Worm (Caenorhabditis elegans) whole organism, young adult: Measurements from ENCODE around the gene rpac-19.

Experiments
- F22D6.2 ChIP-seq: sonication (generic microtip); optimal IDR thresholded peaks from 2 replicates; lab custom pipeline; 2016; ENCODE audit warnings: mild to moderate bottlenecking, missing genetic modification characterization, missing compliant biosample characterization
- F33H1.4 ChIP-seq: fragments of 200-800 bp; sonication (Bioruptor generic); IDR thresholded peaks from 2 replicates; pipeline ENCODE4 v1.3.6; 2022; ENCODE audit warnings: missing genetic modification reagents, missing genetic modification characterization, missing compliant biosample characterization
- F37B4.10 ChIP-seq: fragments of 200-800 bp; sonication (Bioruptor generic); IDR thresholded peaks from 2 replicates; pipeline ENCODE4 v1.3.6; 2022; ENCODE audit warnings: missing genetic modification characterization, missing compliant biosample characterization
- F55B11.4 ChIP-seq: sonication (generic microtip); optimal IDR thresholded peaks from 2 replicates; lab custom pipeline; 2016; ENCODE audit warnings: missing compliant biosample characterization, missing genetic modification characterization, borderline replicate concordance; ENCODE audit not compliant: insufficient read depth
- F57C9.4 ChIP-seq: sonication (generic microtip); optimal IDR thresholded peaks from 2 replicates; lab custom pipeline; 2017; ENCODE audit warnings: mild to moderate bottlenecking, missing genetic modification characterization, missing compliant biosample characterization
- K11D2.4 ChIP-seq: fragments of 200-800 bp; sonication (Bioruptor generic); IDR thresholded peaks from 2 replicates; pipeline ENCODE4 v1.3.6; 2022; ENCODE audit warnings: missing genetic modification reagents, missing genetic modification characterization, missing compliant biosample characterization
- K12H6.12 ChIP-seq: fragments of 200-800 bp; sonication (Bioruptor generic); optimal IDR thresholded peaks from 2 replicates; lab custom pipeline; 2018; ENCODE audit warnings: mild to moderate bottlenecking, missing genetic modification characterization, missing compliant biosample characterization
- Y67H2A.10 ChIP-seq: fragments of 200-800 bp; sonication (Bioruptor generic); conservative IDR thresholded peaks from 2 replicates; pipeline ENCODE4 v1.3.6; 2022; ENCODE audit warnings: missing genetic modification reagents, missing genetic modification characterization, missing compliant biosample characterization
- ZK185.1 ChIP-seq: sonication (generic microtip); optimal IDR thresholded peaks from 2 replicates; lab custom pipeline; 2016; ENCODE audit warnings: mild to moderate bottlenecking, missing genetic modification characterization, missing compliant biosample characterization; ENCODE audit not compliant: poor library complexity, severe bottlenecking
- akir-1 ChIP-seq: fragments of 200-800 bp; sonication (Bioruptor generic); optimal IDR thresholded peaks from 2 replicates; lab custom pipeline; 2018; ENCODE audit warnings: mild to moderate bottlenecking, missing genetic modification characterization, moderate library complexity, missing compliant biosample characterization
- athp-1 ChIP-seq: sonication (generic microtip); optimal IDR thresholded peaks from 2 replicates; lab custom pipeline; 2017; ENCODE audit warnings: mild to moderate bottlenecking, missing genetic modification characterization, missing compliant biosample characterization
- attf-5 ChIP-seq: fragments of 200-800 bp; sonication (Bioruptor generic); optimal IDR thresholded peaks from 2 replicates; lab custom pipeline; 2018; ENCODE audit warnings: mild to moderate bottlenecking, missing genetic modification characterization, missing compliant biosample characterization
- attf-6 ChIP-seq: fragments of 200-800 bp; sonication (Bioruptor generic); IDR thresholded peaks from 2 replicates; pipeline ENCODE4 v1.3.6; 2022; ENCODE audit warnings: missing genetic modification reagents, missing genetic modification characterization, missing compliant biosample characterization
- bed-1 ChIP-seq: fragments of 200-800 bp; sonication (Bioruptor generic); IDR thresholded peaks from 2 replicates; pipeline ENCODE4 v1.3.6; 2022; ENCODE audit warnings: missing genetic modification reagents, missing genetic modification characterization, missing compliant biosample characterization
- bed-2 ChIP-seq: fragments of 200-800 bp; sonication (Bioruptor generic); IDR thresholded peaks from 2 replicates; pipeline ENCODE4 v1.3.6; 2022; ENCODE audit warnings: missing genetic modification reagents, missing genetic modification characterization, missing compliant biosample characterization
- ccch-3 ChIP-seq: fragments of 200-800 bp; sonication (Bioruptor generic); optimal IDR thresholded peaks from 2 replicates; lab custom pipeline; 2018; ENCODE audit warnings: mild to moderate bottlenecking, missing genetic modification characterization, missing compliant biosample characterization
- cebp-2 ChIP-seq: fragments of 200-800 bp; sonication (Bioruptor generic); IDR thresholded peaks from 2 replicates; pipeline ENCODE4 v1.3.6; 2022; ENCODE audit warnings: missing genetic modification characterization, missing compliant biosample characterization
- ceh-27 ChIP-seq: fragments of 200-800 bp; sonication (Bioruptor generic); optimal IDR thresholded peaks from 2 replicates; lab custom pipeline; 2018; ENCODE audit warnings: mild to moderate bottlenecking, missing genetic modification characterization, moderate library complexity, missing compliant biosample characterization
- ceh-40 ChIP-seq: fragments of 200-800 bp; sonication (Bioruptor generic); IDR thresholded peaks from 2 replicates; pipeline ENCODE4 v1.3.6; 2022; ENCODE audit warnings: missing genetic modification characterization, missing compliant biosample characterization
- ceh-58 ChIP-seq: fragments of 200-800 bp; sonication (Bioruptor generic); IDR thresholded peaks from 2 replicates; pipeline ENCODE4 v1.3.6; 2022; ENCODE audit warnings: missing genetic modification characterization, missing compliant biosample characterization
- chd-7 ChIP-seq: sonication (generic microtip); optimal IDR thresholded peaks from 2 replicates; lab custom pipeline; 2016; ENCODE audit warnings: mild to moderate bottlenecking, missing genetic modification characterization, moderate library complexity, missing compliant biosample characterization
- die-1 ChIP-seq: sonication (generic microtip); optimal IDR thresholded peaks from 2 replicates; lab custom pipeline; 2016; ENCODE audit warnings: missing genotype, mild to moderate bottlenecking, missing genetic modification characterization, missing compliant biosample characterization
- egl-18 ChIP-seq: fragments of 200-800 bp; sonication (Bioruptor generic); IDR thresholded peaks from 2 replicates; pipeline ENCODE4 v1.3.6; 2022; ENCODE audit warnings: missing genetic modification reagents, missing genetic modification characterization, missing compliant biosample characterization
- egl-44 ChIP-seq: fragments of 200-800 bp; sonication (Bioruptor generic); IDR thresholded peaks from 2 replicates; pipeline ENCODE4 v1.3.6; 2022; ENCODE audit warnings: missing genetic modification reagents, missing genetic modification characterization, missing compliant biosample characterization
- egrh-3 ChIP-seq: fragments of 200-800 bp; sonication (Bioruptor generic); IDR thresholded peaks from 2 replicates; pipeline ENCODE4 v1.3.6; 2022; ENCODE audit warnings: missing genetic modification reagents, missing genetic modification characterization, missing compliant biosample characterization
- ekl-4 ChIP-seq: fragments of 200-800 bp; sonication (Bioruptor generic); IDR thresholded peaks from 2 replicates; pipeline ENCODE4 v1.3.6; 2022; ENCODE audit warnings: missing genetic modification reagents, missing genetic modification characterization, missing compliant biosample characterization
- ets-4 ChIP-seq: fragments of 200-800 bp; sonication (Bioruptor generic); optimal IDR thresholded peaks from 2 replicates; lab custom pipeline; 2018; ENCODE audit warnings: mild to moderate bottlenecking, missing genetic modification characterization, missing compliant biosample characterization
- gei-17 ChIP-seq: fragments of 200-800 bp; sonication (Bioruptor generic); optimal IDR thresholded peaks from 2 replicates; lab custom pipeline; 2018; ENCODE audit warnings: mild to moderate bottlenecking, missing genetic modification characterization, missing compliant biosample characterization
- hlh-12 ChIP-seq: sonication (generic microtip); optimal IDR thresholded peaks from 2 replicates; lab custom pipeline; 2016; ENCODE audit warnings: missing genetic modification characterization, missing compliant biosample characterization
- hmg-20 ChIP-seq: fragments of 200-800 bp; sonication (Bioruptor generic); IDR thresholded peaks from 2 replicates; pipeline ENCODE4 v1.3.6; 2022; ENCODE audit warnings: missing genetic modification reagents, missing genetic modification characterization, missing compliant biosample characterization
- let-607 ChIP-seq, 2 experiments: fragments of 200-800 bp in 1 of 2; sonication (Bioruptor generic) in 1 of 2; sonication (generic microtip) in 1 of 2; optimal IDR thresholded peaks; 2 replicates each; lab custom pipeline; 2016 to 2018; ENCODE audit warnings: mild to moderate bottlenecking in 2 of 2, missing compliant biosample characterization in 2 of 2, missing genetic modification characterization in 2 of 2, moderate library complexity in 2 of 2, missing genotype in 1 of 2
- lin-35 ChIP-seq, 3 experiments: fragments of 150-350 bp in 2 of 3; sonication (generic microtip) in 1 of 3; optimal IDR thresholded peaks; 2 replicates each; lab custom pipeline; 2014 to 2018; ENCODE audit warnings: missing biosample characterization in 3 of 3, missing genetic modification characterization in 3 of 3, missing genetic modification reagents in 3 of 3
- nfyb-1 ChIP-seq: fragments of 200-800 bp; sonication (Bioruptor generic); IDR thresholded peaks from 2 replicates; pipeline ENCODE4 v1.3.6; 2022; ENCODE audit warnings: missing genetic modification reagents, missing genetic modification characterization, missing compliant biosample characterization
- nhr-27 ChIP-seq: fragments of 200-800 bp; sonication (Bioruptor generic); optimal IDR thresholded peaks from 2 replicates; lab custom pipeline; 2018; ENCODE audit warnings: mild to moderate bottlenecking, missing genetic modification characterization, moderate library complexity, missing compliant biosample characterization
- sea-2 ChIP-seq: fragments of 200-800 bp; sonication (Bioruptor generic); IDR thresholded peaks from 2 replicates; pipeline ENCODE4 v1.3.6; 2022; ENCODE audit warnings: missing genetic modification characterization, missing compliant biosample characterization
- snpc-1.1 ChIP-seq: sonication (generic microtip); optimal IDR thresholded peaks from 2 replicates; lab custom pipeline; 2017; ENCODE audit warnings: missing genetic modification characterization, mild to moderate bottlenecking, missing compliant biosample characterization, antibody characterized with exemption, moderate library complexity, missing genotype, missing genetic modification reagents; ENCODE audit not compliant: insufficient read depth
- snpc-4 ChIP-seq, 5 experiments: fragments of 150-350 bp in 1 of 5; sonication (generic microtip) in 4 of 5; optimal IDR thresholded peaks; 2 replicates each; lab custom pipeline; 2014 to 2018; ENCODE audit warnings: missing genetic modification characterization in 5 of 5, missing biosample characterization in 3 of 5, antibody characterized with exemption in 2 of 5, mild to moderate bottlenecking in 2 of 5, missing compliant biosample characterization in 2 of 5, missing genotype in 2 of 5, moderate library complexity in 2 of 5, missing genetic modification reagents in 1 of 5
- somi-1 ChIP-seq: fragments of 200-800 bp; sonication (Bioruptor generic); optimal IDR thresholded peaks from 2 replicates; lab custom pipeline; 2018; ENCODE audit warnings: mild to moderate bottlenecking, missing genetic modification characterization, missing compliant biosample characterization
- sptf-2 ChIP-seq: fragments of 200-800 bp; sonication (Bioruptor generic); optimal IDR thresholded peaks from 2 replicates; lab custom pipeline; 2018; ENCODE audit warnings: mild to moderate bottlenecking, missing genetic modification characterization, missing compliant biosample characterization
- tbp1 ChIP-seq: fragments of 200-800 bp; sonication (Bioruptor generic); optimal IDR thresholded peaks from 2 replicates; lab custom pipeline; 2018; ENCODE audit warnings: mild to moderate bottlenecking, missing genetic modification characterization, missing compliant biosample characterization
- zfh-2 ChIP-seq: fragments of 200-800 bp; sonication (Bioruptor generic); conservative IDR thresholded peaks from 2 replicates; pipeline ENCODE4 v1.3.6; 2022; ENCODE audit warnings: missing genetic modification reagents, missing genetic modification characterization, missing compliant biosample characterization
- ztf-18 ChIP-seq: sonication (generic microtip); optimal IDR thresholded peaks from 2 replicates; lab custom pipeline; 2016; ENCODE audit warnings: missing genotype, mild to moderate bottlenecking, missing genetic modification characterization, missing compliant biosample characterization
- ztf-25 ChIP-seq: fragments of 200-800 bp; sonication (Bioruptor generic); IDR thresholded peaks from 2 replicates; pipeline ENCODE4 v1.3.6; 2022; ENCODE audit warnings: missing genetic modification reagents, missing genetic modification characterization, missing compliant biosample characterization
- ztf-26 ChIP-seq: sonication (generic microtip); optimal IDR thresholded peaks from 2 replicates; lab custom pipeline; 2017; ENCODE audit warnings: missing genetic modification characterization, missing compliant biosample characterization
- ztf-3 ChIP-seq: fragments of 200-800 bp; sonication (Bioruptor generic); optimal IDR thresholded peaks from 2 replicates; lab custom pipeline; 2018; ENCODE audit warnings: mild to moderate bottlenecking, missing genetic modification characterization, missing compliant biosample characterization
- ztf-6 ChIP-seq: fragments of 200-800 bp; sonication (Bioruptor generic); IDR thresholded peaks from 2 replicates; pipeline ENCODE4 v1.3.6; 2022; ENCODE audit warnings: missing genetic modification reagents, missing genetic modification characterization, missing compliant biosample characterization

The rpac-19 gene

DNA sequence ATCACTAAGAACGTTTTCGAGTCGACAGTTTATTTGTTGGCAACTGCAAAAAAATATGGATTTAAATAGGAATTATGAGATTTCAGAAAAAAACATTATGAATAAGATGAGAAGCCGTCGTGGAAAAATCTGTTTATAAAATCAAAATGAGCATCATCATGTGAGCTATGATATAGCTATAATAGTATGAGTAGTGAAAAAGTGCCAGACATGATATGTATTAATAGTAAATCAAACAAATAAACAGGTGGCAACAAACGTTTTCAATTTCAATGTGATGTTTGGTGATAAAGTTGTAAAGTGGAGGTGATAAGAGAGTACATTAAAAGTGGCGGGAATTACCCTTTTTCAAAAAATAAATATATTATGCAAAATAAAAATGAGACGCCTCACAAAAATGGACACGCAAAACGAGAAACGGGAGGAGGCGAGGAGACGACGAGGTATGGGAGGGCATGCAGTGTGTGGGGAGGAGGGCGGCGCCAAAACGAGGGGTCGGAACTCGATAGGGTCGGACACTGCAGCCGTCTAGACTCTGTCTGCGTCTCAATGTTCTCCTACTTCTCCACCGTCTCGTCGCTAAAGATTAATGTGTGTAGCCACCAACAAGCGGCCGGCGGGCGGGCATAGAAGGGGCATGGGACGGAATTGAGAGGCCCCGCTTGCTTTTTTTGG, 38.0 kb upstream of the rpac-19 start, which contains the start of gene C07A9.9:
Gene C07A9.9 (minus strand): TSS at position 51 of the 675 bp plus-strand sequence.
- peak; percentile 54; the same call in 1 of the 2 replicates for TF ChIP-seq ekl-4 (GFP tag; lab: Robert Waterston, UW)
- no peak for TF ChIP-seq ccch-3 (GFP tag; lab: Kevin White, UChicago)
- TF ChIP-seq K11D2.4 (GFP tag; lab: Robert Waterston, UW), result peak; percentile 30; the same call in 1 of the 2 replicates
- TF ChIP-seq snpc-4 (GFP tag; optimal IDR thresholded peaks at IDR 0.05; lab: Kevin White, UChicago), result no peak
- TF ChIP-seq snpc-4 (tag; optimal IDR thresholded peaks at IDR 0.05; lab: Kevin White, UChicago), result peak in 2 of 4 experiments; percentile 23 to 35
- no peak for TF ChIP-seq sea-2 (GFP tag; lab: Robert Waterston, UW)
- TF ChIP-seq cebp-2, result no peak
- TF ChIP-seq zfh-2, result peak; percentile 99
- TF ChIP-seq F55B11.4 (tag; lab: Kevin White, UChicago), result no peak
- no peak for TF ChIP-seq nhr-27 (tag; lab: Kevin White, UChicago)
- TF ChIP-seq ZK185.1, result peak; percentile 2
- TF ChIP-seq tbp1 (GFP tag; lab: Kevin White, UChicago), result no peak
- no peak for TF ChIP-seq bed-1
- no peak for TF ChIP-seq attf-6
- no peak for TF ChIP-seq gei-17 (GFP tag; lab: Kevin White, UChicago)
- TF ChIP-seq ceh-40 (GFP tag; lab: Robert Waterston, UW), result no peak
- TF ChIP-seq F57C9.4 (tag; lab: Kevin White, UChicago), result no peak
- TF ChIP-seq ztf-6, result 0 out of 2 replicates have a peak, but pooled peaks have one; percentile 49
- TF ChIP-seq Y67H2A.10 (GFP tag; lab: Robert Waterston, UW), result no peak
- no peak for TF ChIP-seq ztf-25
- TF ChIP-seq ztf-3 (GFP tag; lab: Kevin White, UChicago), result no peak
- peak; percentile 28 for TF ChIP-seq ztf-18 (tag; lab: Kevin White, UChicago)
- TF ChIP-seq ztf-26 (tag; lab: Kevin White, UChicago), result peak; percentile 1
- no peak for TF ChIP-seq ceh-58 (GFP tag; lab: Robert Waterston, UW)
- TF ChIP-seq ceh-27 (GFP tag; lab: Kevin White, UChicago), result peak; percentile 56
- no peak for TF ChIP-seq bed-2 (GFP tag; lab: Robert Waterston, UW)
- TF ChIP-seq egrh-3 (GFP tag; lab: Robert Waterston, UW), result peak; percentile 76
- 0 out of 2 replicates have a peak, but pooled peaks have one; percentile 63 for TF ChIP-seq nfyb-1 (GFP tag; lab: Robert Waterston, UW)
- TF ChIP-seq egl-18 (GFP tag; lab: Robert Waterston, UW), result no peak
- peak; percentile 67 for TF ChIP-seq K12H6.12
- no peak for TF ChIP-seq hmg-20 (GFP tag; lab: Robert Waterston, UW)
- peak; percentile 49 for TF ChIP-seq die-1 (tag; lab: Kevin White, UChicago)
- TF ChIP-seq egl-44 (GFP tag; lab: Robert Waterston, UW), result no peak
- TF ChIP-seq akir-1 (GFP tag; lab: Kevin White, UChicago), result no peak
- no peak for TF ChIP-seq athp-1 (tag; lab: Kevin White, UChicago)
- peak; percentile 78 for TF ChIP-seq ets-4 (GFP tag; lab: Kevin White, UChicago)
- peak; percentile 56 for TF ChIP-seq attf-5 (GFP tag; lab: Kevin White, UChicago)
- TF ChIP-seq hlh-12 (tag; lab: Kevin White, UChicago), result no peak
- no peak for TF ChIP-seq F22D6.2 (tag; lab: Kevin White, UChicago)
- peak; percentile 37 for TF ChIP-seq snpc-1.1 (tag; lab: Kevin White, UChicago)
- TF ChIP-seq F33H1.4 (GFP tag; lab: Robert Waterston, UW), result no peak
- TF ChIP-seq chd-7 (tag; lab: Kevin White, UChicago), result peak; percentile 59
- TF ChIP-seq somi-1 (GFP tag; lab: Kevin White, UChicago), result no peak
- no peak for TF ChIP-seq F37B4.10 (GFP tag; lab: Robert Waterston, UW)
- no peak for TF ChIP-seq sptf-2 (GFP tag; lab: Kevin White, UChicago)
- peak in 1 of 2 experiments; percentile 3 for TF ChIP-seq let-607 (tag; optimal IDR thresholded peaks at IDR 0.05; lab: Kevin White, UChicago)
- peak in 1 of 3 experiments; percentile 61 for TF ChIP-seq lin-35 (GFP tag; optimal IDR thresholded peaks at IDR 0.05; lab: Kevin White, UChicago)
